Worm (Caenorhabditis elegans) whole organism, L1 larva: ENCODE results near the gene F35H10.10.

ENCODE experiments used
- C16A3.4 ChIP-seq: fragments of 150-350 bp; optimal IDR thresholded peaks from 2 replicates; lab custom pipeline; 2014; ENCODE audit warnings: missing biosample characterization, missing genetic modification characterization
- C34B4.2 ChIP-seq: sonication (generic microtip); optimal IDR thresholded peaks from 2 replicates; lab custom pipeline; 2017; ENCODE audit warnings: mild to moderate bottlenecking, missing genetic modification characterization, missing compliant biosample characterization
- Y116A8C.19 ChIP-seq: sonication (generic microtip); optimal IDR thresholded peaks from 2 replicates; lab custom pipeline; 2016; ENCODE audit warnings: missing compliant biosample characterization, missing genetic modification characterization, borderline replicate concordance
- aly-2 ChIP-seq: fragments of 150-350 bp; optimal IDR thresholded peaks from 2 replicates; lab custom pipeline; 2014; ENCODE audit warnings: missing biosample characterization, missing genetic modification characterization
- ama-1 ChIP-seq: fragments of 150-350 bp; optimal IDR thresholded peaks from 2 replicates; lab custom pipeline; 2014
- blmp-1 ChIP-seq: fragments of 150-350 bp; optimal IDR thresholded peaks from 2 replicates; lab custom pipeline; 2014; ENCODE audit warnings: missing biosample characterization, missing genetic modification characterization
- ceh-82 ChIP-seq, 3 experiments: fragments of 150-350 bp in 1 of 3; sonication (generic microtip) in 2 of 3; optimal IDR thresholded peaks; 2 replicates each; lab custom pipeline; 2014 to 2017; ENCODE audit warnings: missing biosample characterization in 3 of 3, missing genetic modification characterization in 3 of 3
- ceh-88 ChIP-seq: fragments of 200-800 bp; sonication (Bioruptor generic); IDR thresholded peaks from 2 replicates; pipeline ENCODE4 v1.3.6; 2022; ENCODE audit warnings: missing genetic modification characterization, missing compliant biosample characterization
- ces-1 ChIP-seq: fragments of 150-350 bp; optimal IDR thresholded peaks from 2 replicates; lab custom pipeline; 2014; ENCODE audit warnings: missing biosample characterization, missing genetic modification reagents, missing genetic modification characterization
- dpl-1 ChIP-seq, 3 experiments: fragments of 150-350 bp in 2 of 3; sonication (generic microtip) in 1 of 3; optimal IDR thresholded peaks; 2 replicates each; lab custom pipeline; 2014 to 2017; ENCODE audit warnings: missing biosample characterization in 3 of 3, missing genetic modification characterization in 3 of 3, missing genetic modification reagents in 3 of 3
- efl-1 ChIP-seq, 4 experiments: fragments of 150-350 bp; optimal IDR thresholded peaks in 3 of 4; peaks in 1 of 4; 1 replicate in 1 of 4; 2 replicates in 3 of 4; lab custom pipeline; 2014; ENCODE audit warnings: missing biosample characterization in 2 of 4, missing genetic modification characterization in 2 of 4, missing genetic modification reagents in 2 of 4
- fkh-10 ChIP-seq: sonication (generic microtip); optimal IDR thresholded peaks from 2 replicates; lab custom pipeline; 2017; ENCODE audit warnings: missing biosample characterization, missing genetic modification reagents, missing genetic modification characterization
- fkh-4 ChIP-seq: sonication (generic microtip); optimal IDR thresholded peaks from 2 replicates; lab custom pipeline; 2016; ENCODE audit warnings: missing compliant biosample characterization, missing genetic modification characterization, borderline replicate concordance
- fkh-8 ChIP-seq: sonication (generic microtip); optimal IDR thresholded peaks from 2 replicates; lab custom pipeline; 2016; ENCODE audit warnings: mild to moderate bottlenecking, missing genetic modification characterization, missing compliant biosample characterization
- fos-1 ChIP-seq: fragments of 150-350 bp; optimal IDR thresholded peaks from 2 replicates; lab custom pipeline; 2014; ENCODE audit warnings: missing biosample characterization, missing genetic modification characterization
- hlh-17 ChIP-seq: fragments of 200-800 bp; sonication (Bioruptor generic); optimal IDR thresholded peaks from 2 replicates; lab custom pipeline; 2018; ENCODE audit warnings: missing genetic modification characterization, mild to moderate bottlenecking, missing compliant biosample characterization, moderate library complexity, borderline replicate concordance
- hlh-4 ChIP-seq: sonication (generic microtip); optimal IDR thresholded peaks from 2 replicates; lab custom pipeline; 2016; ENCODE audit warnings: mild to moderate bottlenecking, missing genetic modification characterization, missing compliant biosample characterization
- isw-1 ChIP-seq: fragments of 200-800 bp; sonication (Bioruptor generic); IDR thresholded peaks from 2 replicates; pipeline ENCODE4 v1.3.6; 2022; ENCODE audit warnings: missing genetic modification characterization, missing compliant biosample characterization
- lin-13 ChIP-seq: fragments of 150-350 bp; optimal IDR thresholded peaks from 2 replicates; lab custom pipeline; 2014; ENCODE audit warnings: missing biosample characterization, missing genetic modification reagents, missing genetic modification characterization
- lin-15B ChIP-seq: fragments of 150-350 bp; sonication (generic microtip); optimal IDR thresholded peaks from 3 replicates; lab custom pipeline; 2014; ENCODE audit warnings: missing biosample characterization, missing genetic modification characterization
- lin-35 ChIP-seq, 2 experiments: fragments of 150-350 bp; optimal IDR thresholded peaks; 2 replicates each; lab custom pipeline; 2014; ENCODE audit warnings: missing biosample characterization in 2 of 2, missing genetic modification characterization in 2 of 2, missing genetic modification reagents in 2 of 2
- lin-39 ChIP-seq: fragments of 150-350 bp; optimal IDR thresholded peaks from 2 replicates; lab custom pipeline; 2014; ENCODE audit warnings: missing biosample characterization, missing genetic modification reagents, missing genetic modification characterization
- mdl-1 ChIP-seq, 2 experiments: fragments of 150-350 bp; optimal IDR thresholded peaks; 2 replicates each; lab custom pipeline; 2014 to 2017; ENCODE audit warnings: missing biosample characterization in 2 of 2, missing genetic modification characterization in 2 of 2, inconsistent platforms in 1 of 2
- mef-2 ChIP-seq: fragments of 150-350 bp; optimal IDR thresholded peaks from 2 replicates; lab custom pipeline; 2014; ENCODE audit warnings: missing biosample characterization, missing genetic modification characterization
- mep-1 ChIP-seq: fragments of 150-350 bp; optimal IDR thresholded peaks from 2 replicates; lab custom pipeline; 2014; ENCODE audit warnings: missing biosample characterization, missing genetic modification characterization
- nhr-12 ChIP-seq: sonication (generic microtip); optimal IDR thresholded peaks from 2 replicates; lab custom pipeline; 2017; ENCODE audit warnings: missing biosample characterization, missing genetic modification characterization
- nhr-19 ChIP-seq: fragments of 200-800 bp; sonication (Bioruptor generic); conservative IDR thresholded peaks from 2 replicates; pipeline ENCODE4 v1.3.6; 2022; ENCODE audit warnings: missing genetic modification characterization, missing compliant biosample characterization
- nhr-20 ChIP-seq: sonication (generic microtip); optimal IDR thresholded peaks from 2 replicates; lab custom pipeline; 2016; ENCODE audit warnings: mild to moderate bottlenecking, missing genetic modification characterization, missing compliant biosample characterization
- nhr-237 ChIP-seq: fragments of 150-350 bp; optimal IDR thresholded peaks from 2 replicates; lab custom pipeline; 2014; ENCODE audit warnings: missing biosample characterization, missing genetic modification characterization
- nhr-84 ChIP-seq: sonication (generic microtip); optimal IDR thresholded peaks from 2 replicates; lab custom pipeline; 2017; ENCODE audit warnings: missing biosample characterization, missing genetic modification characterization
- skn-1 ChIP-seq: fragments of 150-350 bp; optimal IDR thresholded peaks from 2 replicates; lab custom pipeline; 2014; ENCODE audit warnings: missing biosample characterization, missing genetic modification characterization
- snpc-4 ChIP-seq: fragments of 150-350 bp; optimal IDR thresholded peaks from 2 replicates; lab custom pipeline; 2014; ENCODE audit warnings: missing biosample characterization, missing genetic modification characterization
- snu-23 ChIP-seq: sonication (generic microtip); optimal IDR thresholded peaks from 2 replicates; lab custom pipeline; 2016; ENCODE audit warnings: missing genetic modification characterization, missing compliant biosample characterization
- sox-4 ChIP-seq: sonication (generic microtip); optimal IDR thresholded peaks from 2 replicates; lab custom pipeline; 2016; ENCODE audit warnings: missing genetic modification characterization, missing compliant biosample characterization
- sup-37 ChIP-seq: fragments of 200-800 bp; sonication (Bioruptor generic); optimal IDR thresholded peaks from 2 replicates; lab custom pipeline; 2018; ENCODE audit warnings: mild to moderate bottlenecking, missing genetic modification characterization, missing compliant biosample characterization
- unc-130 ChIP-seq: fragments of 150-350 bp; optimal IDR thresholded peaks from 2 replicates; lab custom pipeline; 2017; ENCODE audit warnings: missing biosample characterization, missing genetic modification characterization, inconsistent platforms
- unc-62 ChIP-seq: fragments of 150-350 bp; optimal IDR thresholded peaks from 2 replicates; lab custom pipeline; 2014; ENCODE audit warnings: missing biosample characterization, missing genetic modification reagents, missing genetic modification characterization
- xbp-1 ChIP-seq: sonication (generic microtip); optimal IDR thresholded peaks from 2 replicates; lab custom pipeline; 2016; ENCODE audit warnings: missing genetic modification characterization, missing compliant biosample characterization
- zip-4 ChIP-seq: fragments of 200-800 bp; sonication (Bioruptor generic); optimal IDR thresholded peaks from 2 replicates; lab custom pipeline; 2018; ENCODE audit warnings: mild to moderate bottlenecking, missing genetic modification characterization, moderate library complexity, missing compliant biosample characterization

F35H10.10 gene

DNA sequence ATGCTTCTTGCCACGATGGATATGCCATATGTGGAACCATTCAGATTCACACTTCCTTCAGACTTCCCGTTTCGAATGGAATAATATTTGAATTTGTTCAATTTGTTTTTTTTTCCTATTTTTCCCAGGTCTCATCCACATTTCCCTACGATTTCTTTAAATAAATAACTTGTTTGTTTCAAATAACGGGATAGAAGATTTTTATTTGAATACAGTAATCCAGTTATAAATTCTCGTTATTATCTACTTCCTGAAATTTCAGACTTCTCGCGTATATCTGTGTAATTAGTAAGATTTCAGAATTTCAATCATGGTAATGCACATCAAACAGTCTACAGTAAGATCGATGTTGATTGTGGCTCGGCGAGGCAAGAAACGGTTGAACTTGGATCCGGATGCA lies 12.3 kb downstream of the F35H10.10 start, which contains the start of gene F35H10.5:
TSS of gene F35H10.5 (plus strand) at position 301 of the 400 bp plus-strand sequence.
- TF ChIP-seq blmp-1 (no peak), sox-4 (tag; lab: Kevin White, UChicago) (no peak), efl-1 (optimal IDR thresholded peaks at IDR 0.05; lab: Kevin White, UChicago) (no peak), efl-1 (GFP tag; optimal IDR thresholded peaks at IDR 0.05 in 1 of 2; lab: Kevin White, UChicago) (peak in 1 of 2 experiments; percentile 73), mep-1 (tag; lab: Kevin White, UChicago) (no peak), dpl-1 (GFP tag; optimal IDR thresholded peaks at IDR 0.05; lab: Kevin White, UChicago) (no peak), hlh-17 (GFP tag; lab: Kevin White, UChicago) (no peak), lin-35 (GFP tag; optimal IDR thresholded peaks at IDR 0.05; lab: Kevin White, UChicago) (no peak)

DNA sequence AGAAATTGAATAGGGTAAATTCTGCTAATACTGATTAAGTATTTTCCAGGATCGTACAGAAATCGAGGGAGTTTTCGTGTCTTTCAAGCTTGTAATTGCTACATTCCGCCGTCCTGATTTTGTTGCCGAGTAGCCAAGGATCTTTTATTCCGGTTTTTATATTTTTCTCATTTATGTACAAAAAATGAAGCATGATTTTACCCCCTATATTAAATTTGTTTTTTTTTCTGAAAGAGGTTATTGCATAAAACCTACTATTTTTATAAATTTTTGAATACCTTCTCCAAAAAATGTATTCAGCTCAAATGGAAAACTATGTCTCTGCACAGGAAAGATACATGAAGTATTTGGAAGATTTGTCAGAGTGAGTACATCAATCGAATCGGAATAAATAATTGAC lies 13.1 kb downstream of the F35H10.10 start, which contains the start of gene F35H10.6:
TSS of gene F35H10.6 (plus strand) at position 301 of the 400 bp plus-strand sequence.
- TF ChIP-seq ceh-82 (tag; optimal IDR thresholded peaks at IDR 0.05; lab: Kevin White, UChicago): no peak

DNA sequence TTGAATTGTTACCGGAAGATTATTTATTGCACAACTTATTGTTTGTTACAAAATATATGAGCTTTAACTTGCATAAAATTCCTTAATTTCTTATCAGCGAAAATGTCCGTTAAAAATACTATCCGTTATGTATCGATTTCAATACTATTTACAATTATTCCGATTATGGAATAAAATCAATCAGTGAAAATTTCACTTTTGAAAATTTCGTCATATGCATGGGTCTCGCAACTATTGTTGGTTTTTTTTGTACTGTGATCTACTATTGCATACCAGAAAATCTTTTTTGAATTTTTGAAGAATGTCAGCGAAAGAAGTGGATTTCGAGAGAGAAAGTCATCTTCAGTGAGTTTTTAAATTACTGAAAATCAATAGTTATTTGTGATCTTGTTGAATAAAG lies 15.6 kb downstream of the F35H10.10 start, which contains the start of gene nprl-3:
TSS of gene nprl-3 (plus strand) at position 301 of the 400 bp plus-strand sequence.
- no peak for TF ChIP-seq fkh-10
- no peak for TF ChIP-seq fkh-4 (tag; lab: Kevin White, UChicago)
- no peak for TF ChIP-seq zip-4
- no peak for TF ChIP-seq ama-1 (lab: Kevin White, UChicago)
- TF ChIP-seq C16A3.4 (tag; lab: Kevin White, UChicago): no peak
- TF ChIP-seq nhr-84 (tag; lab: Kevin White, UChicago): no peak
- no peak for TF ChIP-seq C34B4.2 (tag; lab: Kevin White, UChicago)
- no peak for TF ChIP-seq lin-39 (tag; lab: Kevin White, UChicago)

DNA sequence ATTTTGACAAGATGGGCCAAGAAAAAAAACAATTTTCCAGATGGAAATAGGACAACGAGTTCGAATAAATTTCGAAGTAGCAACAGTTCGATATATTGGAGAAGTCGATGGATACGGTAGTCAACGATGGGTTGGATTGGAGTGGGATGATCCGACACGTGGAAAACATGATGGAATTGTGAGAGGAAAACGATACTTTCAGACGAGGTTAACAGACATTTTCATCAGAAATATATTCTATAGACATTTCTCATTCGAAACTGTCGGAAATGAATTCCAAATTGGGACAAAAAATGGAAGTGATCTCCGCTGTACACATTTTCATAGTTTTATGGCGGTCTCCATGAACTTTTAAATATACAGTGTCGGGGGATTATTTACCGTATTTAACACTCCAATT lies 18.1 kb downstream of the F35H10.10 start, which contains the start of gene tbce-1:
TSS of gene tbce-1 (plus strand) at position 41 of the 400 bp plus-strand sequence.
- no peak for TF ChIP-seq zip-4
- no peak for TF ChIP-seq nhr-19 (GFP tag; lab: Robert Waterston, UW)
- TF ChIP-seq efl-1 (optimal IDR thresholded peaks at IDR 0.05; lab: Kevin White, UChicago): no peak
- TF ChIP-seq efl-1 (GFP tag; optimal IDR thresholded peaks at IDR 0.05 in 1 of 2; lab: Kevin White, UChicago): peak in 1 of 2 experiments; percentile 92

DNA sequence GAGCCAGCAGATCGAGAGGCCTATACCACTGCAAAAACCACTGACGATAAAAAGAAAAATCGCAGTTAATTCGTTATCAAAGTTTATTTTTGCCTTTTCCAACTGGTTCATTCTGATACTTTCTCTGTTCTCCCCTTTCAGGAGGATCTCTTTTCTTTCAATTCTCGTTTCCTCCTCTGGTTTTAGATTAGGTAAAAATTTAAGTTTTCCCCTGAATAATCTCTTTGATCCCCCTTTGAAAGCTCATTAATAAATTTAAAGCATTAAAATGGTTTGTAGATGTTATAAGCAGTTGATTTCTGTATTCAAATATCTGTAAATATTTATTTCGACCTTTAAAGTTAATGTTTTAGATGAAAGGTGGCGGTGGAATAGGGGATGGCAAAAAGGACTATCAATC lies 21.5 kb downstream of the F35H10.10 start, which contains the start of gene K07H8.2:
TSS of gene K07H8.2 (plus strand) at position 301 of the 400 bp plus-strand sequence.
- TF ChIP-seq unc-62 (GFP tag; lab: Kevin White, UChicago) (no peak), xbp-1 (tag; lab: Kevin White, UChicago) (no peak), snpc-4 (tag; lab: Kevin White, UChicago) (no peak), lin-15B (tag; lab: Kevin White, UChicago) (no peak), nhr-237 (no peak), skn-1 (tag; lab: Kevin White, UChicago) (no peak), isw-1 (GFP tag; lab: Robert Waterston, UW) (no peak), blmp-1 (no peak), nhr-12 (tag; lab: Kevin White, UChicago) (no peak), C16A3.4 (tag; lab: Kevin White, UChicago) (no peak), lin-13 (GFP tag; lab: Kevin White, UChicago) (no peak), Y116A8C.19 (tag; lab: Kevin White, UChicago) (no peak), ces-1 (GFP tag; lab: Kevin White, UChicago) (no peak)

DNA sequence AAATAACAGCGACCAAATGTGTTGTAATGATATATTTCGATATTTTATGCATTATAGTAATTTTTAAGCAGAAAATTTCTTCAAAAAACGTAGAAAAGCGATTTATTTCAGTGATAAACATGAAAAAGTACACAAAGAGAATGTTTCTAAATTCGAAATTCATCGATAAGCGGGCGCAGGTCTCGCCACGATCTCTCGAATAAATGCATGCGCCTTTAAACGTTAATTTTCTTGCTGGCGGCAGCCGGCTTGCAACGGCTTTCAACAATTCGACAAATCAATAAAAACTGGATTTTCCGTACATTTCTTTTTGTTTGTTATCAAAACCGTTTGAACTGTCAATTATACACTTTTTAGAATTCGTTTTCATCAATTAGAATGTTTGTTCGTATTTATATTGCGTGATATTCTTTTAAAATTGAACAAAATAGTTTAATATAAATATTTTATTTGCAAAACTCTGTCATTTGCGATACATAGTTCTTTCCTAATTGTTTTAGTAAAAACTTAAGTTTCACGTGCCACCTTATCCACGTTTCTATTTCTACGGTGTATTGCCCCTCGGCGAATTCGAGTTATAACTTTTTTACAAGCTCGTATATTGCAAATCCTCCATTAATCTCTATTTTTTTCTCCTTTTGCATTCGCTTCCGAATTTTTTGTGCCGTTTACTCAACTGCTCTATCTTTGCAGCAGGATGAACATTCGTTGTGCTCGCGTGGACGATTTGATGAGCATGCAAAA lies 23.0 kb downstream of the F35H10.10 start, which contains the start of gene daf-31:
TSS of gene daf-31 (plus strand) at position 694 of the 744 bp plus-strand sequence.
- TF ChIP-seq aly-2 (tag; lab: Kevin White, UChicago) (no peak), mef-2 (tag; lab: Kevin White, UChicago) (no peak), fos-1 (tag; lab: Kevin White, UChicago) (no peak), C16A3.4 (tag; lab: Kevin White, UChicago) (peak; percentile 60), mep-1 (tag; lab: Kevin White, UChicago) (peak; percentile 69), isw-1 (GFP tag; lab: Robert Waterston, UW) (peak; percentile 50), fkh-8 (tag; lab: Kevin White, UChicago) (no peak), hlh-17 (GFP tag; lab: Kevin White, UChicago) (no peak), unc-130 (tag; lab: Kevin White, UChicago) (no peak), nhr-237 (no peak), ceh-82 (tag; optimal IDR thresholded peaks at IDR 0.05; lab: Kevin White, UChicago) (peak in 2 of 3 experiments; percentile 36 to 72), nhr-84 (tag; lab: Kevin White, UChicago) (no peak), sup-37 (GFP tag; lab: Kevin White, UChicago) (no peak), snu-23 (GFP tag; lab: Kevin White, UChicago) (peak; percentile 65), lin-13 (GFP tag; lab: Kevin White, UChicago) (no peak), ceh-88 (GFP tag; lab: Robert Waterston, UW) (no peak), snpc-4 (tag; lab: Kevin White, UChicago) (peak; percentile 14), mdl-1 (tag; optimal IDR thresholded peaks at IDR 0.05; lab: Kevin White, UChicago) (peak in 1 of 2 experiments; percentile 20), nhr-20 (peak; percentile 61), hlh-4 (tag; lab: Kevin White, UChicago) (no peak)
